Worm (Caenorhabditis elegans): ENCODE measurements around the gene chil-6.

DNA sequence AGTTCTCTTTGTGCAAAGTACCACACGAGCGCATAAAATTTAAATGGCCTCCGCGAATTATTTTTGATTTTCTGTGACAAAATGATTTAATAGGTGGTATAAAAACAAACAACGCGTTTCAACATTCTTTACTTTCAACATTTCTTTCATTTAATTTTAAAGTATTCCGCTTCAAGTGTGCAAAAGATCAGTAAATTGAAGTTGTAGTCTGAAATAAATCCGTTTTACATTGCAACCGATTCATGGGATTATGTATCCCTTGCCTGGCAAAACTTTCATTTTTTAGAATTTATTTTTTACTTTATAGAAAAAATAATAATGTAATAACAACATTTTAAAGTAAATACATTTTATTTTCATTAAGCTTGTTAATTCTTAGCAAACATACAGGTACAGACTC is 36.7 kb upstream of the chil-6 start, which contains the start of gene F26C11.1:
- no peak for TF ChIP-seq lin-39 (tag; optimal IDR thresholded peaks at IDR 0.05)
- no peak for TF ChIP-seq unc-86 (tag; optimal IDR thresholded peaks at IDR 0.05)
- no peak for TF ChIP-seq nhr-85 (tag)
- no peak for TF ChIP-seq ama-1 (optimal IDR thresholded peaks at IDR 0.05)
- TF ChIP-seq zag-1 (tag; optimal IDR thresholded peaks at IDR 0.05), result no peak
- no peak for TF ChIP-seq unc-62 (GFP tag; optimal IDR thresholded peaks at IDR 0.05)
- TF ChIP-seq ztf-4 (tag; optimal IDR thresholded peaks at IDR 0.05), result no peak
- no peak for TF ChIP-seq vab-15 (tag; optimal IDR thresholded peaks at IDR 0.05)
- TF ChIP-seq alr-1 (tag; optimal IDR thresholded peaks at IDR 0.05; ENCODE audit: borderline replicate concordance), result no peak
- no peak for TF ChIP-seq lir-3 (tag; optimal IDR thresholded peaks at IDR 0.05; ENCODE audit: poor library complexity)
- TF ChIP-seq dpl-1 (GFP tag; optimal IDR thresholded peaks at IDR 0.05), result no peak
- no peak for TF ChIP-seq nhr-28 (tag; optimal IDR thresholded peaks at IDR 0.05)
- no peak for TF ChIP-seq ceh-90 (tag; optimal IDR thresholded peaks at IDR 0.05)
- no peak for TF ChIP-seq ceh-82 (tag; optimal IDR thresholded peaks at IDR 0.05)
